Worm (Caenorhabditis elegans): ENCODE measurements around the gene Y66D12A.1.
A peak's percentile ranks its signal among the peaks of the same experiment; 100 is the strongest.

DNA sequence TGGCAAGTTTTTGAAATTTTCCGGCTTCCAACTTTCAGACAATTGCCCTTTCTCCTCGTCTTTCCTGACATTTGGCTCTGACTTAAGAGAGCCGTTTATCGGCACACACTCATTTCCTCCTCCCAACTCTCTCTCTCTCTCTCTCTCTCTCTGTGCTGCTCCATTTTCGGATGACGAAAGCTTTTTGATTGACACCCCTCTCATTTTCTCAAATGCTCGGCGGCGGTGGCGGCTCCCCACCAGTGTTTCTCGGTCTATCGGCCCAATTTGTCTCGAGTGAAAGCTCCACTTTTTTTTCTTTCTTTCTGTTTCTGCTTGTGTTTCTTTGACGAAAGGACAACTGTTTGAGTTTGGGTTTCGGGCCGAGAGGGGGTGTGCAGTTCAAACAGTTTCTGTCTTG is 51.8 kb downstream of the Y66D12A.1 start:
- TF ChIP-seq zag-1 (tag; optimal IDR thresholded peaks at IDR 0.05): no peak
- TF ChIP-seq ztf-11 (tag; optimal IDR thresholded peaks at IDR 0.05): no peak
- TF ChIP-seq lin-39 (tag; optimal IDR thresholded peaks at IDR 0.05): peak; percentile 48
- TF ChIP-seq unc-62 (GFP tag; optimal IDR thresholded peaks at IDR 0.05): no peak
- no peak for TF ChIP-seq jun-1 (tag; optimal IDR thresholded peaks at IDR 0.05)
- TF ChIP-seq nhr-12 (tag; optimal IDR thresholded peaks at IDR 0.05): no peak
- TF ChIP-seq nhr-237 (tag; optimal IDR thresholded peaks at IDR 0.05): no peak
